Fruit fly (Drosophila melanogaster) whole organism, embryonic: ENCODE results near the gene CG32333.

Experiments
- Abd-B ChIP-seq: fragments of 200-800 bp; sonication (Bioruptor generic); optimal IDR thresholded peaks from 2 replicates; lab custom pipeline; 2018; ENCODE audit warnings: missing biosample characterization, mild to moderate bottlenecking, missing genetic modification characterization, moderate library complexity
- Awh ChIP-seq: fragments of 200-800 bp; sonication (Bioruptor generic); IDR thresholded peaks from 2 replicates; pipeline ENCODE4, ENCODE4 v1.3.6; 2022; ENCODE audit warnings: missing biosample characterization, missing genetic modification characterization
- Bdp1 ChIP-seq: fragments of 200-800 bp; sonication (Bioruptor generic); optimal IDR thresholded peaks from 3 replicates; lab custom pipeline; 2016; ENCODE audit warnings: missing biosample characterization, missing genetic modification characterization
- Blimp-1 ChIP-seq: fragments of 200-800 bp; sonication (Bioruptor generic); optimal IDR thresholded peaks from 3 replicates; lab custom pipeline; 2018; ENCODE audit warnings: missing biosample characterization, missing genetic modification characterization, mild to moderate bottlenecking, moderate library complexity, missing genetic modification reagents
- CG10321 ChIP-seq: fragments of 200-800 bp; sonication (Bioruptor generic); IDR thresholded peaks from 2 replicates; pipeline ENCODE4 v1.3.6; 2022; ENCODE audit warnings: missing biosample characterization, missing genetic modification characterization
- CG12236 ChIP-seq: fragments of 200-800 bp; sonication (Bioruptor generic); optimal IDR thresholded peaks from 2 replicates; lab custom pipeline; 2016; ENCODE audit warnings: missing biosample characterization, missing genetic modification characterization
- CG12391 ChIP-seq: fragments of 200-800 bp; sonication (Bioruptor generic); optimal IDR thresholded peaks from 3 replicates; lab custom pipeline; 2018; ENCODE audit warnings: missing biosample characterization, mild to moderate bottlenecking, missing genetic modification characterization, moderate library complexity
- CG14667 ChIP-seq: fragments of 200-800 bp; sonication (Bioruptor generic); IDR thresholded peaks from 2 replicates; pipeline ENCODE4 v1.3.6; 2022; ENCODE audit warnings: missing biosample characterization, missing genetic modification characterization
- CG2116 ChIP-seq: fragments of 200-800 bp; sonication (Bioruptor generic); optimal IDR thresholded peaks from 3 replicates; lab custom pipeline; 2018; ENCODE audit warnings: missing biosample characterization, mild to moderate bottlenecking, missing genetic modification characterization
- CG2199 ChIP-seq: fragments of 200-800 bp; sonication (Bioruptor generic); IDR thresholded peaks from 3 replicates; pipeline ENCODE4 v1.3.6; 2022; ENCODE audit warnings: missing biosample characterization, missing genetic modification characterization
- CG31224 ChIP-seq: fragments of 200-800 bp; sonication (Bioruptor generic); IDR thresholded peaks from 2 replicates; pipeline ENCODE4 v1.3.6; 2022; ENCODE audit warnings: missing biosample characterization, missing genetic modification characterization
- CG31441 ChIP-seq: fragments of 200-800 bp; sonication (Bioruptor generic); IDR thresholded peaks from 2 replicates; pipeline ENCODE4 v1.3.6; 2022; ENCODE audit warnings: missing biosample characterization, missing genetic modification characterization
- CG3163 ChIP-seq: fragments of 200-800 bp; sonication (Bioruptor generic); optimal IDR thresholded peaks from 3 replicates; lab custom pipeline; 2016; ENCODE audit warnings: missing biosample characterization, missing genetic modification characterization
- CG34224 ChIP-seq: fragments of 200-800 bp; sonication (Bioruptor generic); IDR thresholded peaks from 3 replicates; pipeline ENCODE4 v1.3.6; 2022; ENCODE audit warnings: missing biosample characterization, missing genetic modification characterization; ENCODE audit not compliant: partially characterized antibody
- CG5180 ChIP-seq: fragments of 200-800 bp; sonication (Bioruptor generic); optimal IDR thresholded peaks from 3 replicates; lab custom pipeline; 2017; ENCODE audit warnings: missing biosample characterization, missing genetic modification characterization, mild to moderate bottlenecking, moderate library complexity, missing genetic modification reagents
- CG6765 ChIP-seq: fragments of 200-800 bp; sonication (Bioruptor generic); optimal IDR thresholded peaks from 3 replicates; lab custom pipeline; 2017; ENCODE audit warnings: missing biosample characterization, mild to moderate bottlenecking, missing genetic modification characterization
- Dad ChIP-seq: fragments of 200-800 bp; sonication (Bioruptor generic); optimal IDR thresholded peaks from 3 replicates; lab custom pipeline; 2016; ENCODE audit warnings: missing biosample characterization, missing genetic modification characterization
- Dref ChIP-seq: fragments of 200-800 bp; sonication (Bioruptor generic); IDR thresholded peaks from 2 replicates; pipeline ENCODE4 v1.3.6; 2022; ENCODE audit warnings: missing biosample characterization, missing genetic modification characterization
- Ets97D ChIP-seq: fragments of 200-800 bp; sonication (Bioruptor generic); optimal IDR thresholded peaks from 3 replicates; lab custom pipeline; 2016; ENCODE audit warnings: missing biosample characterization, missing genetic modification characterization
- GATAe ChIP-seq: fragments of 200-800 bp; sonication (Bioruptor generic); conservative IDR thresholded peaks from 2 replicates; pipeline ENCODE4 v1.3.6; 2022; ENCODE audit warnings: missing biosample characterization, missing genetic modification characterization
- HLH4C ChIP-seq: fragments of 200-800 bp; sonication (Bioruptor generic); IDR thresholded peaks from 3 replicates; pipeline ENCODE4 v1.3.6; 2022; ENCODE audit warnings: missing biosample characterization, missing genetic modification characterization; ENCODE audit not compliant: partially characterized antibody
- Hr39 ChIP-seq: fragments of >200 bp; optimal IDR thresholded peaks from 2 replicates; lab custom pipeline; 2017
- Max ChIP-seq: fragments of 200-800 bp; sonication (Bioruptor generic); optimal IDR thresholded peaks from 2 replicates; lab custom pipeline; 2016; ENCODE audit warnings: missing biosample characterization, mild to moderate bottlenecking, missing genetic modification characterization
- Myb ChIP-seq: fragments of 200-800 bp; sonication (Bioruptor generic); optimal IDR thresholded peaks from 2 replicates; lab custom pipeline; 2016; ENCODE audit warnings: missing biosample characterization, missing genetic modification characterization
- NC2α ChIP-seq: fragments of 200-800 bp; sonication (Bioruptor generic); optimal IDR thresholded peaks from 2 replicates; lab custom pipeline; 2016; ENCODE audit warnings: missing biosample characterization, missing genetic modification characterization
- NFAT ChIP-seq: fragments of 200-800 bp; sonication (Bioruptor generic); IDR thresholded peaks from 2 replicates; pipeline ENCODE4 v1.3.6; 2022; ENCODE audit warnings: missing biosample characterization, missing genetic modification characterization
- Nf-YB ChIP-seq: fragments of 200-800 bp; sonication (Bioruptor generic); optimal IDR thresholded peaks from 3 replicates; lab custom pipeline; 2019; ENCODE audit warnings: missing biosample characterization, mild to moderate bottlenecking, missing genetic modification characterization, moderate library complexity
- Optix ChIP-seq: fragments of 200-800 bp; sonication (Bioruptor generic); IDR thresholded peaks from 3 replicates; pipeline ENCODE4 v1.3.6; 2022; ENCODE audit warnings: missing biosample characterization, missing genetic modification characterization
- Vsx1 ChIP-seq: fragments of 200-800 bp; sonication (Bioruptor generic); optimal IDR thresholded peaks from 2 replicates; lab custom pipeline; 2017; ENCODE audit warnings: missing biosample characterization, mild to moderate bottlenecking, missing genetic modification characterization, missing genetic modification reagents
- Xrp1 ChIP-seq: fragments of 200-800 bp; sonication (Bioruptor generic); IDR thresholded peaks from 2 replicates; pipeline ENCODE4 v1.3.6; 2022; ENCODE audit warnings: missing biosample characterization, missing genetic modification characterization
- YL-1 ChIP-seq: fragments of 200-800 bp; sonication (Bioruptor generic); optimal IDR thresholded peaks from 3 replicates; lab custom pipeline; 2017; ENCODE audit warnings: missing biosample characterization, mild to moderate bottlenecking, missing genetic modification characterization
- bbx ChIP-seq: fragments of 200-800 bp; sonication (Bioruptor generic); IDR thresholded peaks from 2 replicates; pipeline ENCODE4 v1.3.6; 2022; ENCODE audit warnings: missing biosample characterization, missing genetic modification characterization; ENCODE audit not compliant: partially characterized antibody
- bcd ChIP-seq: fragments of 200-800 bp; sonication (Bioruptor generic); optimal IDR thresholded peaks from 2 replicates; lab custom pipeline; 2017; ENCODE audit warnings: missing biosample characterization, mild to moderate bottlenecking, missing genetic modification characterization
- cato ChIP-seq: fragments of 200-800 bp; sonication (Bioruptor generic); optimal IDR thresholded peaks from 2 replicates; lab custom pipeline; 2016; ENCODE audit warnings: missing biosample characterization, missing genetic modification characterization, borderline replicate concordance
- chif ChIP-seq, 2 experiments: fragments of 200-800 bp; sonication (Bioruptor generic); optimal IDR thresholded peaks; 3 replicates each; lab custom pipeline; 2016; ENCODE audit warnings: missing biosample characterization in 2 of 2, missing genetic modification characterization in 2 of 2
- ci ChIP-seq: fragments of 200-800 bp; sonication (Bioruptor generic); IDR thresholded peaks from 3 replicates; pipeline ENCODE4 v1.3.6; 2022; ENCODE audit warnings: missing biosample characterization, missing genetic modification characterization
- danr ChIP-seq: fragments of 200-800 bp; sonication (Bioruptor generic); IDR thresholded peaks from 2 replicates; pipeline ENCODE4 v1.3.6; 2022; ENCODE audit warnings: missing biosample characterization, missing genetic modification characterization
- ems ChIP-seq: fragments of 200-800 bp; sonication (Bioruptor generic); optimal IDR thresholded peaks from 3 replicates; lab custom pipeline; 2016; ENCODE audit warnings: missing biosample characterization, missing genetic modification characterization
- esg ChIP-seq: fragments of 200-800 bp; sonication (Bioruptor generic); conservative IDR thresholded peaks from 2 replicates; pipeline ENCODE4 v1.3.6; 2022; ENCODE audit warnings: missing biosample characterization, missing genetic modification characterization
- mld ChIP-seq: fragments of 200-800 bp; sonication (Bioruptor generic); IDR thresholded peaks from 3 replicates; pipeline ENCODE4 v1.3.6; 2022; ENCODE audit warnings: missing biosample characterization, missing genetic modification characterization; ENCODE audit not compliant: partially characterized antibody
- p53 ChIP-seq: fragments of 200-800 bp; sonication (Bioruptor generic); optimal IDR thresholded peaks from 2 replicates; lab custom pipeline; 2016; ENCODE audit warnings: missing biosample characterization, missing genetic modification characterization
- peb ChIP-seq: fragments of 200-800 bp; sonication (Bioruptor generic); IDR thresholded peaks from 2 replicates; pipeline ENCODE4 v1.3.6; 2022; ENCODE audit warnings: missing biosample characterization, missing genetic modification characterization
- pnt ChIP-seq: fragments of 200-800 bp; sonication (Bioruptor generic); optimal IDR thresholded peaks from 3 replicates; lab custom pipeline; 2016; ENCODE audit warnings: missing biosample characterization, missing genetic modification characterization
- repo ChIP-seq: fragments of 200-800 bp; sonication (Bioruptor generic); optimal IDR thresholded peaks from 2 replicates; lab custom pipeline; 2016; ENCODE audit warnings: missing biosample characterization, missing genetic modification characterization
- schlank ChIP-seq: fragments of 200-800 bp; sonication (Bioruptor generic); optimal IDR thresholded peaks from 2 replicates; lab custom pipeline; 2018; ENCODE audit warnings: missing biosample characterization, mild to moderate bottlenecking, missing genetic modification characterization
- slbo ChIP-seq: fragments of 200-800 bp; sonication (Bioruptor generic); IDR thresholded peaks from 2 replicates; pipeline ENCODE4 v1.3.6; 2022; ENCODE audit warnings: missing biosample characterization, missing genetic modification characterization
- tll ChIP-seq, 2 experiments: fragments of 200-800 bp in 1 of 2; fragments of >200 bp in 1 of 2; sonication (Bioruptor generic) in 1 of 2; optimal IDR thresholded peaks; 2 replicates each; lab custom pipeline; 2017 to 2019; ENCODE audit warnings: missing biosample characterization in 2 of 2, missing genetic modification characterization in 2 of 2, mild to moderate bottlenecking in 1 of 2, moderate library complexity in 1 of 2
- trem ChIP-seq: fragments of 200-800 bp; optimal IDR thresholded peaks from 3 replicates; lab custom pipeline; 2019; ENCODE audit warnings: missing biosample characterization, mild to moderate bottlenecking, missing genetic modification characterization, moderate library complexity
- vvl ChIP-seq: fragments of 200-800 bp; sonication (Bioruptor generic); IDR thresholded peaks from 2 replicates; pipeline ENCODE4 v1.3.6; 2022; ENCODE audit warnings: missing biosample characterization, missing genetic modification characterization
- zen ChIP-seq: fragments of 200-800 bp; sonication (Bioruptor generic); optimal IDR thresholded peaks from 3 replicates; lab custom pipeline; 2018; ENCODE audit warnings: missing biosample characterization, mild to moderate bottlenecking, missing genetic modification characterization, moderate library complexity

Gene CG32333

dm6 chr3L:1247627-1248295 lies 28.0 kb upstream of the CG32333 start, which contains the start of the genes Psf1 and Sac1 (continued):
- no peak for TF ChIP-seq CG5180
- TF ChIP-seq CG10321 = no peak
- TF ChIP-seq slbo (GFP tag; lab: Robert Waterston, UW) = peak; percentile 64
- TF ChIP-seq CG12391 (tag; lab: Kevin White, UChicago) = peak; percentile 64
- TF ChIP-seq ci = 0 out of 3 replicates have a peak, but pooled peaks have one; percentile 27
- peak; percentile 79 for TF ChIP-seq CG34224 (GFP tag; lab: Robert Waterston, UW)
- TF ChIP-seq Blimp-1 = no peak
- TF ChIP-seq trem (tag; lab: Kevin White, UChicago) = peak; percentile 73
- peak; percentile 17 for TF ChIP-seq p53 (GFP tag; lab: Kevin White, UChicago)
- no peak for TF ChIP-seq peb
- peak; percentile 54; the same call in 1 of the 3 replicates for TF ChIP-seq mld
- TF ChIP-seq NFAT (GFP tag; lab: Robert Waterston, UW) = peak; percentile 43; the same call in 1 of the 2 replicates
- no peak for TF ChIP-seq GATAe
- no peak for TF ChIP-seq Vsx1 (GFP tag; lab: Kevin White, UChicago)
- TF ChIP-seq cato (GFP tag; lab: Kevin White, UChicago) = peak; percentile 14
- peak; percentile 46 for TF ChIP-seq Dad (GFP tag; lab: Kevin White, UChicago)
- TF ChIP-seq bbx (GFP tag; lab: Robert Waterston, UW) = peak; percentile 68
- peak in 1 of 2 experiments; percentile 61 for TF ChIP-seq tll (GFP tag; optimal IDR thresholded peaks at IDR 0.05; lab: Kevin White, UChicago)
- no peak; the same call in 1 of the 2 replicates for TF ChIP-seq CG31441 (GFP tag; lab: Robert Waterston, UW)
- no peak for TF ChIP-seq Awh (GFP tag; lab: Robert Waterston, UW)
- no peak for TF ChIP-seq CG14667 (GFP tag; lab: Robert Waterston, UW)
- TF ChIP-seq bcd = peak; percentile 44
- TF ChIP-seq chif (GFP tag; optimal IDR thresholded peaks at IDR 0.05; lab: Kevin White, UChicago) = peak; percentile 49 to 63
- no peak for TF ChIP-seq vvl (GFP tag; lab: Robert Waterston, UW)
- no peak for TF ChIP-seq Hr39
- peak; percentile 27 for TF ChIP-seq repo (GFP tag; lab: Kevin White, UChicago)
- no peak for TF ChIP-seq CG6765 (GFP tag; lab: Kevin White, UChicago)
- peak; percentile 61 for TF ChIP-seq CG2116 (GFP tag; lab: Kevin White, UChicago)
- TF ChIP-seq schlank (tag; lab: Kevin White, UChicago) = no peak
- no peak for TF ChIP-seq Nf-YB (GFP tag; lab: Kevin White, UChicago)
- peak; percentile 32 for TF ChIP-seq CG3163 (GFP tag; lab: Kevin White, UChicago)
- no peak for TF ChIP-seq danr (GFP tag; lab: Robert Waterston, UW)
- TF ChIP-seq YL-1 (GFP tag; lab: Kevin White, UChicago) = peak; percentile 69
- TF ChIP-seq HLH4C (GFP tag; lab: Robert Waterston, UW) = peak; percentile 72
- 0 out of 3 replicates have a peak, but pooled peaks have one; percentile 11 for TF ChIP-seq Optix
- TF ChIP-seq Abd-B (GFP tag; lab: Kevin White, UChicago) = peak; percentile 47
- TF ChIP-seq NC2α (GFP tag; lab: Kevin White, UChicago) = no peak
- peak; percentile 74 for TF ChIP-seq Ets97D (GFP tag; lab: Kevin White, UChicago)
- no peak for TF ChIP-seq CG2199 (GFP tag; lab: Robert Waterston, UW)
- peak; percentile 22 for TF ChIP-seq zen
- peak; percentile 45; the same call in 1 of the 2 replicates for TF ChIP-seq Xrp1 (GFP tag; lab: Robert Waterston, UW)
- peak; percentile 57 for TF ChIP-seq Dref (GFP tag; lab: Robert Waterston, UW)
- peak; percentile 28; the same call in 1 of the 2 replicates for TF ChIP-seq esg
- peak; percentile 7 for TF ChIP-seq pnt
- peak; percentile 35 for TF ChIP-seq Myb (GFP tag; lab: Kevin White, UChicago)
- TF ChIP-seq Bdp1 (GFP tag; lab: Kevin White, UChicago) = peak; percentile 31
- no peak for TF ChIP-seq CG12236 (GFP tag; lab: Kevin White, UChicago)
- no peak for TF ChIP-seq ems (GFP tag; lab: Kevin White, UChicago)
- TF ChIP-seq CG31224 = no peak
- TF ChIP-seq Max (GFP tag; lab: Kevin White, UChicago) = peak; percentile 60
